Worm (Caenorhabditis elegans) whole organism, L3 larva: ENCODE results near the gene F09C12.2.

Experiments
- elt-1 ChIP-seq: fragments of 150-350 bp; optimal IDR thresholded peaks from 2 replicates; lab custom pipeline; 2014; ENCODE audit warnings: missing biosample characterization, missing genetic modification characterization
- fos-1 ChIP-seq: fragments of 150-350 bp; optimal IDR thresholded peaks from 2 replicates; lab custom pipeline; 2014; ENCODE audit warnings: missing biosample characterization, missing genetic modification characterization
- jun-1 ChIP-seq: fragments of 150-350 bp; optimal IDR thresholded peaks from 2 replicates; lab custom pipeline; 2014; ENCODE audit warnings: missing biosample characterization, missing genetic modification reagents, missing genetic modification characterization

ce11 chrII:5060719-5061118 lies 49.1 kb upstream of the F09C12.2 start, which contains the start of gene pho-12:
- TF ChIP-seq elt-1: no peak
- no peak for TF ChIP-seq jun-1 (tag; lab: Kevin White, UChicago)
- no peak for TF ChIP-seq fos-1 (tag; lab: Kevin White, UChicago)
